Worm (Caenorhabditis elegans) whole organism, L3 larva: Measurements from ENCODE around the gene jud-4.
A peak's percentile ranks its signal among the peaks of the same experiment; 100 is the strongest.

Experiments used
- R02D3.7 ChIP-seq: fragments of 150-350 bp; optimal IDR thresholded peaks from 2 replicates; lab custom pipeline; 2014; ENCODE audit warnings: missing biosample characterization, missing genetic modification characterization
- ama-1 ChIP-seq: fragments of 150-350 bp; optimal IDR thresholded peaks from 2 replicates; lab custom pipeline; 2018
- ceh-82 ChIP-seq: fragments of 150-350 bp; optimal IDR thresholded peaks from 2 replicates; lab custom pipeline; 2014; ENCODE audit warnings: missing biosample characterization, missing genetic modification characterization
- ceh-9 ChIP-seq: sonication (generic microtip); optimal IDR thresholded peaks from 2 replicates; lab custom pipeline; 2018; ENCODE audit warnings: missing biosample characterization, missing genetic modification characterization
- daf-12 ChIP-seq: fragments of 150-350 bp; optimal IDR thresholded peaks from 2 replicates; lab custom pipeline; 2014; ENCODE audit warnings: missing biosample characterization, missing genetic modification reagents, missing genetic modification characterization
- egl-27 ChIP-seq: sonication (generic microtip); optimal IDR thresholded peaks from 4 replicates; lab custom pipeline; 2017; ENCODE audit warnings: missing biosample characterization, missing genetic modification reagents, missing genetic modification characterization
- egl-5 ChIP-seq: fragments of 150-350 bp; optimal IDR thresholded peaks from 2 replicates; lab custom pipeline; 2017; ENCODE audit warnings: missing biosample characterization, missing genetic modification reagents, missing genetic modification characterization, inconsistent platforms
- elt-2 ChIP-seq: sonication (generic microtip); optimal IDR thresholded peaks from 2 replicates; lab custom pipeline; 2016; ENCODE audit warnings: missing genetic modification reagents, mild to moderate bottlenecking, missing genetic modification characterization, missing compliant biosample characterization
- eor-1 ChIP-seq, 2 experiments: fragments of 150-350 bp; optimal IDR thresholded peaks; 2 replicates each; lab custom pipeline; 2014 to 2018; ENCODE audit warnings: missing biosample characterization in 2 of 2, missing genetic modification characterization in 2 of 2
- fkh-10 ChIP-seq: sonication (generic microtip); optimal IDR thresholded peaks from 2 replicates; lab custom pipeline; 2017; ENCODE audit warnings: missing biosample characterization, missing genetic modification reagents, missing genetic modification characterization
- fkh-2 ChIP-seq: fragments of 150-350 bp; optimal IDR thresholded peaks from 2 replicates; lab custom pipeline; 2014; ENCODE audit warnings: missing biosample characterization, missing genetic modification reagents, missing genetic modification characterization
- hmg-11 ChIP-seq: sonication (generic microtip); optimal IDR thresholded peaks from 2 replicates; lab custom pipeline; 2016; ENCODE audit warnings: missing genetic modification characterization, missing compliant biosample characterization
- lin-15B ChIP-seq: fragments of 150-350 bp; optimal IDR thresholded peaks from 2 replicates; lab custom pipeline; 2014; ENCODE audit warnings: missing biosample characterization, missing genetic modification characterization
- lin-39 ChIP-seq: fragments of 150-350 bp; optimal IDR thresholded peaks from 2 replicates; lab custom pipeline; 2018; ENCODE audit warnings: missing biosample characterization, missing genetic modification reagents, missing genetic modification characterization
- lsy-12 ChIP-seq: sonication (generic microtip); optimal IDR thresholded peaks from 2 replicates; lab custom pipeline; 2016; ENCODE audit warnings: mild to moderate bottlenecking, missing genetic modification characterization, missing compliant biosample characterization
- nfya-1 ChIP-seq: sonication (generic microtip); optimal IDR thresholded peaks from 2 replicates; lab custom pipeline; 2017; ENCODE audit warnings: missing genetic modification characterization, mild to moderate bottlenecking, missing compliant biosample characterization, antibody characterized with exemption, moderate library complexity; ENCODE audit not compliant: insufficient read depth
- nhr-11 ChIP-seq: fragments of 150-350 bp; optimal IDR thresholded peaks from 2 replicates; lab custom pipeline; 2014; ENCODE audit warnings: missing biosample characterization, missing genetic modification characterization
- nhr-12 ChIP-seq: fragments of 150-350 bp; optimal IDR thresholded peaks from 2 replicates; lab custom pipeline; 2014; ENCODE audit warnings: missing biosample characterization, missing genetic modification characterization
- nhr-23 ChIP-seq: fragments of 150-350 bp; optimal IDR thresholded peaks from 2 replicates; lab custom pipeline; 2014; ENCODE audit warnings: missing biosample characterization, missing genetic modification reagents, missing genetic modification characterization
- nhr-25 ChIP-seq: sonication (generic microtip); optimal IDR thresholded peaks from 2 replicates; lab custom pipeline; 2017; ENCODE audit warnings: missing biosample characterization, missing genetic modification characterization
- nhr-28 ChIP-seq: fragments of 150-350 bp; optimal IDR thresholded peaks from 2 replicates; lab custom pipeline; 2014; ENCODE audit warnings: missing biosample characterization, missing genetic modification characterization
- nhr-43 ChIP-seq: sonication (generic microtip); optimal IDR thresholded peaks from 2 replicates; lab custom pipeline; 2016; ENCODE audit warnings: mild to moderate bottlenecking, missing genetic modification characterization, missing compliant biosample characterization; ENCODE audit not compliant: poor library complexity, severe bottlenecking
- nhr-77 ChIP-seq: fragments of 150-350 bp; optimal IDR thresholded peaks from 2 replicates; lab custom pipeline; 2014; ENCODE audit warnings: missing biosample characterization, missing genetic modification characterization
- pha-4 ChIP-seq: fragments of 150-350 bp; optimal IDR thresholded peaks from 2 replicates; lab custom pipeline; 2014; ENCODE audit warnings: missing biosample characterization, missing genetic modification reagents, missing genetic modification characterization
- sea-2 ChIP-seq: fragments of 150-350 bp; sonication (generic microtip); optimal IDR thresholded peaks from 4 replicates; lab custom pipeline; 2014; ENCODE audit warnings: missing biosample characterization, missing genetic modification reagents, missing genetic modification characterization
- snpc-4 ChIP-seq: fragments of 150-350 bp; optimal IDR thresholded peaks from 2 replicates; lab custom pipeline; 2014; ENCODE audit warnings: missing biosample characterization, missing genetic modification characterization
- tbx-2 ChIP-seq: sonication (generic microtip); optimal IDR thresholded peaks from 2 replicates; lab custom pipeline; 2016; ENCODE audit warnings: mild to moderate bottlenecking, missing genetic modification characterization, missing compliant biosample characterization
- unc-39 ChIP-seq: sonication (generic microtip); optimal IDR thresholded peaks from 4 replicates; lab custom pipeline; 2017; ENCODE audit warnings: missing biosample characterization, missing genetic modification characterization
- zag-1 ChIP-seq: fragments of 150-350 bp; optimal IDR thresholded peaks from 2 replicates; lab custom pipeline; 2014; ENCODE audit warnings: missing biosample characterization, missing genetic modification characterization
- ztf-4 ChIP-seq: fragments of 150-350 bp; optimal IDR thresholded peaks from 2 replicates; lab custom pipeline; 2014; ENCODE audit warnings: missing biosample characterization, missing genetic modification characterization

Gene jud-4

ce11 chrX:15283740-15284139 lies at the start of gene jud-4:
jud-4 (plus strand) TSS chrX:15284115.
- TF ChIP-seq lin-15B (tag; lab: Kevin White, UChicago) (no peak), nhr-25 (tag; lab: Kevin White, UChicago) (peak; percentile 93)

- no peak for TF ChIP-seq unc-39 (tag; lab: Kevin White, UChicago)
- peak; percentile 9 for TF ChIP-seq lsy-12 (tag; lab: Kevin White, UChicago)
- peak; percentile 10 for TF ChIP-seq elt-2 (tag; lab: Kevin White, UChicago)
Observed at ce11 chrX:15236036-15236435, 47.9 kb upstream of the jud-4 start.

- TF ChIP-seq elt-2 (tag; lab: Kevin White, UChicago), result peak; percentile 19
- no peak for TF ChIP-seq ceh-82
- no peak for TF ChIP-seq unc-39 (tag; lab: Kevin White, UChicago)
- TF ChIP-seq, all 47 proteins: peak for 1
Observed at ce11 chrX:15241169-15241568, 42.7 kb upstream of the jud-4 start.

ce11 chrX:15242726-15243125 lies 41.2 kb upstream of the jud-4 start:
- TF ChIP-seq ceh-9 (tag; lab: Kevin White, UChicago) (no peak), lin-15B (tag; lab: Kevin White, UChicago) (no peak), nhr-25 (tag; lab: Kevin White, UChicago) (no peak), nhr-23 (tag; lab: Kevin White, UChicago) (no peak), nhr-77 (tag; lab: Kevin White, UChicago) (no peak), egl-5 (tag; lab: Kevin White, UChicago) (no peak), nfya-1 (no peak), pha-4 (tag; lab: Kevin White, UChicago) (no peak), fkh-10 (GFP tag; lab: Kevin White, UChicago) (no peak), ztf-4 (tag; lab: Kevin White, UChicago) (no peak), egl-27 (no peak), nhr-43 (no peak)

- TF ChIP-seq lin-39 (tag; lab: Kevin White, UChicago) (no peak), ama-1 (no peak), daf-12 (no peak), zag-1 (tag; lab: Kevin White, UChicago) (no peak), nhr-77 (tag; lab: Kevin White, UChicago) (no peak), tbx-2 (tag; lab: Kevin White, UChicago) (no peak), nhr-11 (tag; lab: Kevin White, UChicago) (no peak), fkh-10 (GFP tag; lab: Kevin White, UChicago) (no peak), hmg-11 (tag; lab: Kevin White, UChicago) (no peak)
Observed at ce11 chrX:15246182-15246581, 37.7 kb upstream of the jud-4 start, which contains the start of gene piki-1. piki-1 (minus strand) TSS chrX:15246399.

ce11 chrX:15246595-15246994 lies 37.3 kb upstream of the jud-4 start:
- TF ChIP-seq R02D3.7 (tag; lab: Kevin White, UChicago) (no peak), eor-1 (tag; optimal IDR thresholded peaks at IDR 0.05; lab: Kevin White, UChicago) (no peak), nhr-28 (no peak), nhr-12 (tag; lab: Kevin White, UChicago) (no peak), ama-1 (no peak), elt-2 (tag; lab: Kevin White, UChicago) (no peak), nhr-23 (tag; lab: Kevin White, UChicago) (peak; percentile 57), fkh-2 (tag; lab: Kevin White, UChicago) (no peak), hmg-11 (tag; lab: Kevin White, UChicago) (no peak), nhr-25 (tag; lab: Kevin White, UChicago) (peak; percentile 78), pha-4 (tag; lab: Kevin White, UChicago) (peak; percentile 90), sea-2 (GFP tag; lab: Kevin White, UChicago) (no peak), snpc-4 (tag; lab: Kevin White, UChicago) (no peak)
- TF ChIP-seq, all 47 proteins: peak for 3
